Worm (Caenorhabditis elegans): ENCODE measurements around the gene M03E7.2.

ce11 chrV:5666036-5666729, 48.8 kb downstream of the M03E7.2 start, which contains the start of gene C14C11.7:
- TF ChIP-seq W03F9.2 (tag; optimal IDR thresholded peaks at IDR 0.05), result no peak
- TF ChIP-seq him-1 (tag; optimal IDR thresholded peaks at IDR 0.05), result no peak
